Worm (Caenorhabditis elegans) whole organism, early embryonic: Measurements from ENCODE around the gene bli-1.

Experiments used
- aly-1 ChIP-seq: sonication (generic microtip); optimal IDR thresholded peaks from 2 replicates; lab custom pipeline; 2016; ENCODE audit warnings: missing genetic modification characterization, missing compliant biosample characterization
- ama-1 ChIP-seq: fragments of 150-350 bp; optimal IDR thresholded peaks from 2 replicates; lab custom pipeline; 2014
- ceh-36 ChIP-seq: sonication (generic microtip); optimal IDR thresholded peaks from 2 replicates; lab custom pipeline; 2016; ENCODE audit warnings: missing genetic modification characterization, inconsistent platforms, missing compliant biosample characterization
- flt-1 ChIP-seq: fragments of 200-800 bp; sonication (Bioruptor generic); IDR thresholded peaks from 2 replicates; pipeline ENCODE4 v1.3.6; 2022; ENCODE audit warnings: missing genetic modification characterization, missing compliant biosample characterization
- hmbx-1 ChIP-seq: sonication (generic microtip); optimal IDR thresholded peaks from 2 replicates; lab custom pipeline; 2016; ENCODE audit warnings: mild to moderate bottlenecking, missing genetic modification characterization, missing compliant biosample characterization
- scrt-1 ChIP-seq: fragments of 200-800 bp; sonication (Bioruptor generic); IDR thresholded peaks from 2 replicates; pipeline ENCODE4 v1.3.6; 2022; ENCODE audit warnings: missing genetic modification characterization, missing compliant biosample characterization
- tra-4 ChIP-seq: sonication (generic microtip); optimal IDR thresholded peaks from 2 replicates; lab custom pipeline; 2017; ENCODE audit warnings: missing genetic modification characterization, missing compliant biosample characterization

DNA sequence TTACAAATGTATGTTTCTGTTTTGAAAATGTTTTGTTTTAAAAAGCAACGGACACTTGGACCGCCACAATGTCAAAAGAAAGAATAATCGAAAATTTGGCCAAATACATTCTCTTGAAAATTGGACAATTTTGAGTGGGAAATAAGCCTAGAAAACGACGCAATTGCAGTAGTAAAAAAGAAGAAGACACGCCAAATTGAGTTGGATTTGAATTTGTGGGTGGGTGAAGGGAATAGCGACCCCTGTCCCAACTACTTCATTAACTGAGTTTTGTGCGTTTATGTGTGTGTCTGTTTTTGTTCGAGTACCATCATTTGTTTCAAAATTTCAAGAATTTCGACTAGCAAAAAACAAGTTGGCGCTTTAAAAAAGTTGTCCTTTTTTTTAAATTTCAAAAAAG, 52.0 kb downstream of the bli-1 start:
- TF ChIP-seq ceh-36 (tag; lab: Kevin White, UChicago) (no peak), tra-4 (no peak), ama-1 (lab: Kevin White, UChicago) (no peak), aly-1 (no peak), scrt-1 (GFP tag; lab: Robert Waterston, UW) (no peak), hmbx-1 (no peak), flt-1 (no peak)
